Fruit fly (Drosophila melanogaster): ENCODE results near the gene fon.

fon gene

DNA sequence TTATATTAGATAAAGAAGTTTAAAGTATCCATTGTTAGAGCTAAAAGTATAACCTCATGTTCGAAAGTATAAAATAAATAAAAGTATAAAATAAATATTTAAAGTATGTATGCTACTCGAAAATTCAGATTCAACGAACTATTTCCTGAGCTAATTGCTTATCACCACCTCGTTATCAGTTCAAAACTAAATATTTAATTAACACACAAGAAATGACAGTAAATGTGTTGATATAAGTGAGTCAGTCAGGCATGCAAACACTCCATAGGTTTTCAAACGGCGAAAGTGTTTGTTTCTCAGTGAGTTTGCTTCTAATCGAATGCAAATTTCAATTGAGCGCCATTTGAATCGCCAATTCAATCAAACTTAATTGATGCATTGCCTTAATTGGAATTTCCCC is 48.3 kb upstream of the fon start (continued):
- TF ChIP-seq CG4854 (GFP tag; optimal IDR thresholded peaks at IDR 0.05) = peak; percentile 20
- no peak for TF ChIP-seq knrl (GFP tag; IDR thresholded peaks at IDR 0.05; ENCODE audit: partially characterized antibody)
- no peak for TF ChIP-seq HLH4C (GFP tag; IDR thresholded peaks at IDR 0.05; ENCODE audit: partially characterized antibody)
- TF ChIP-seq row (GFP tag; IDR thresholded peaks at IDR 0.05) = no peak
- TF ChIP-seq Antp (GFP tag; optimal IDR thresholded peaks at IDR 0.05) = no peak
- no peak for TF ChIP-seq nau (GFP tag; optimal IDR thresholded peaks at IDR 0.05)
- no peak for TF ChIP-seq D19B (GFP tag; optimal IDR thresholded peaks at IDR 0.05)
- TF ChIP-seq NC2β (GFP tag; optimal IDR thresholded peaks at IDR 0.05) = peak; percentile 15
- peak; percentile 27 for TF ChIP-seq CG15514 (GFP tag; optimal IDR thresholded peaks at IDR 0.05)
- TF ChIP-seq Lpt (GFP tag; optimal IDR thresholded peaks at IDR 0.05) = no peak
- peak; percentile 71 for TF ChIP-seq nerfin-1 (tag; optimal IDR thresholded peaks at IDR 0.05)
- TF ChIP-seq crc (GFP tag; optimal IDR thresholded peaks at IDR 0.05) = no peak
- TF ChIP-seq usp (GFP tag; optimal IDR thresholded peaks at IDR 0.05) = no peak
- no peak for TF ChIP-seq fru (optimal IDR thresholded peaks at IDR 0.05)
- no peak for TF ChIP-seq dysf (GFP tag; IDR thresholded peaks at IDR 0.05)
- TF ChIP-seq nmo (GFP tag; optimal IDR thresholded peaks at IDR 0.05) = no peak
- TF ChIP-seq GATAe (GFP tag; conservative IDR thresholded peaks at IDR 0.05) = no peak
- peak; percentile 56 for TF ChIP-seq exex (tag; optimal IDR thresholded peaks at IDR 0.05)
- no peak for TF ChIP-seq Gsc (GFP tag; IDR thresholded peaks at IDR 0.05)
- peak; percentile 84 for TF ChIP-seq gcm (GFP tag; optimal IDR thresholded peaks at IDR 0.05)
- TF ChIP-seq CG9932 (GFP tag; IDR thresholded peaks at IDR 0.05) = no peak
- TF ChIP-seq Hr3 (GFP tag; optimal IDR thresholded peaks at IDR 0.05) = no peak
- TF ChIP-seq CG2889 (GFP tag; IDR thresholded peaks at IDR 0.05) = no peak
- TF ChIP-seq pum (GFP tag; optimal IDR thresholded peaks at IDR 0.05) = no peak
- no peak for TF ChIP-seq dati (GFP tag; IDR thresholded peaks at IDR 0.05)
- TF ChIP-seq cas (GFP tag; IDR thresholded peaks at IDR 0.05) = no peak
- TF ChIP-seq CG4617 (GFP tag; optimal IDR thresholded peaks at IDR 0.05; ENCODE audit: borderline replicate concordance) = no peak
- no peak for TF ChIP-seq al (GFP tag; IDR thresholded peaks at IDR 0.05)
- TF ChIP-seq sd (tag; optimal IDR thresholded peaks at IDR 0.05) = peak; percentile 55
- no peak for TF ChIP-seq CG30431 (GFP tag; optimal IDR thresholded peaks at IDR 0.05)
- peak; percentile 46 for TF ChIP-seq org-1 (GFP tag; optimal IDR thresholded peaks at IDR 0.05)
- TF ChIP-seq p53 (GFP tag; optimal IDR thresholded peaks at IDR 0.05) = no peak
- peak; percentile 10 for TF ChIP-seq TFAM (GFP tag; optimal IDR thresholded peaks at IDR 0.05)
- peak; percentile 67 for TF ChIP-seq Blimp-1 (GFP tag; optimal IDR thresholded peaks at IDR 0.05)
- no peak for TF ChIP-seq Mrtf (GFP tag; IDR thresholded peaks at IDR 0.05)
- TF ChIP-seq Dll (GFP tag; IDR thresholded peaks at IDR 0.05; ENCODE audit: partially characterized antibody) = no peak
- peak; percentile 34 for TF ChIP-seq Fer3 (tag; optimal IDR thresholded peaks at IDR 0.05)
- peak; percentile 8 for TF ChIP-seq CG12942 (GFP tag; optimal IDR thresholded peaks at IDR 0.05)
- TF ChIP-seq jumu (GFP tag; optimal IDR thresholded peaks at IDR 0.05) = no peak
- TF ChIP-seq CG3995 (GFP tag; optimal IDR thresholded peaks at IDR 0.05) = no peak
- TF ChIP-seq Dref (GFP tag; IDR thresholded peaks at IDR 0.05) = no peak
- TF ChIP-seq sens (GFP tag) = peak; percentile 77
- no peak for TF ChIP-seq Atf-2 (GFP tag; optimal IDR thresholded peaks at IDR 0.05)
- no peak for TF ChIP-seq Drgx (GFP tag; IDR thresholded peaks at IDR 0.05)
- TF ChIP-seq Chrac-16 (GFP tag; optimal IDR thresholded peaks at IDR 0.05) = no peak
- TF ChIP-seq gsb (GFP tag; IDR thresholded peaks at IDR 0.05) = no peak
- no peak for TF ChIP-seq abd-A (tag; optimal IDR thresholded peaks at IDR 0.05)
- TF ChIP-seq Pdp1 (GFP tag; optimal IDR thresholded peaks at IDR 0.05) = peak in 1 of 2 experiments; percentile 23
- peak; percentile 36; the same call in 1 of the 3 replicates for TF ChIP-seq CG11695 (GFP tag; IDR thresholded peaks at IDR 0.05)
- no peak for TF ChIP-seq wor (GFP tag; IDR thresholded peaks at IDR 0.05)
- TF ChIP-seq Dbx (GFP tag; IDR thresholded peaks at IDR 0.05) = no peak
- TF ChIP-seq ab (GFP tag; optimal IDR thresholded peaks at IDR 0.05) = no peak
- TF ChIP-seq CG11723 (GFP tag; optimal IDR thresholded peaks at IDR 0.05) = peak; percentile 28
